Fruit fly (Drosophila melanogaster) whole organism, pupa: ENCODE measurements around the gene BG642167.

Experiments used
- CG4496 ChIP-seq: fragments of 200-800 bp; sonication (Bioruptor generic); IDR thresholded peaks from 3 replicates; pipeline ENCODE4 v1.3.6; 2022; ENCODE audit warnings: missing biosample characterization, missing genetic modification characterization
- CG8159 ChIP-seq: fragments of 200-800 bp; sonication (Bioruptor generic); optimal IDR thresholded peaks from 3 replicates; lab custom pipeline; 2018; ENCODE audit warnings: missing biosample characterization, mild to moderate bottlenecking, missing genetic modification characterization, moderate library complexity

- no peak for TF ChIP-seq CG4496 (GFP tag; lab: Robert Waterston, UW)
- TF ChIP-seq CG8159 (tag; lab: Kevin White, UChicago) = no peak
Observed at dm6 chr3R:25830814-25831213, 24.6 kb downstream of the BG642167 start, which contains the start of gene Mst57Db.
